Fruit fly (Drosophila melanogaster): ENCODE measurements around the gene DIP-delta.

DIP-delta gene

dm6 chr3L:5385762-5386161 is 38.1 kb upstream of the DIP-delta start:
- no peak for TF ChIP-seq CG2875 (GFP tag; optimal IDR thresholded peaks at IDR 0.05)
- peak; percentile 68 for TF ChIP-seq Drgx (GFP tag; IDR thresholded peaks at IDR 0.05)
- peak; percentile 34; the same call in 1 of the 3 replicates for TF ChIP-seq Aef1 (GFP tag; IDR thresholded peaks at IDR 0.05)
- TF ChIP-seq CG18599 (GFP tag; optimal IDR thresholded peaks at IDR 0.05), result peak; percentile 27
- TF ChIP-seq klu (GFP tag; IDR thresholded peaks at IDR 0.05), result no peak
- peak; percentile 46 for TF ChIP-seq CG11504 (tag; optimal IDR thresholded peaks at IDR 0.05)
- TF ChIP-seq D19B (GFP tag; optimal IDR thresholded peaks at IDR 0.05), result no peak
- TF ChIP-seq fd96Cb (tag; optimal IDR thresholded peaks at IDR 0.05), result peak; percentile 18
- peak; percentile 37 for TF ChIP-seq lab (GFP tag; optimal IDR thresholded peaks at IDR 0.05)
- TF ChIP-seq slou (GFP tag; optimal IDR thresholded peaks at IDR 0.05), result no peak
- 0 out of 2 replicates have a peak, but pooled peaks have one; percentile 6 for TF ChIP-seq lmd (GFP tag; IDR thresholded peaks at IDR 0.05)
- TF ChIP-seq toy (GFP tag; IDR thresholded peaks at IDR 0.05), result no peak
- 0 out of 2 replicates have a peak, but pooled peaks have one; percentile 33 for TF ChIP-seq HLH3B (GFP tag; IDR thresholded peaks at IDR 0.05)

dm6 chr3L:5447087-5447486 is 23.2 kb downstream of the DIP-delta start:
- TF ChIP-seq CG8281 (tag; optimal IDR thresholded peaks at IDR 0.05), result peak; percentile 41
- TF ChIP-seq abd-A (tag; optimal IDR thresholded peaks at IDR 0.05), result peak; percentile 71
- TF ChIP-seq onecut (GFP tag; IDR thresholded peaks at IDR 0.05), result peak; percentile 60
- 0 out of 2 replicates have a peak, but pooled peaks have one; percentile 11 for TF ChIP-seq slbo (GFP tag; IDR thresholded peaks at IDR 0.05)
- TF ChIP-seq CG11093 (GFP tag; IDR thresholded peaks at IDR 0.05), result peak; percentile 38; the same call in 1 of the 3 replicates
- TF ChIP-seq ewg (GFP tag; optimal IDR thresholded peaks at IDR 0.05), result peak; percentile 75
- no peak for TF ChIP-seq tna (GFP tag; IDR thresholded peaks at IDR 0.05; ENCODE audit: partially characterized antibody)
- peak; percentile 61 for TF ChIP-seq Camta (GFP tag; optimal IDR thresholded peaks at IDR 0.05)
- TF ChIP-seq CG17385 (GFP tag; optimal IDR thresholded peaks at IDR 0.05), result peak; percentile 63
- no peak for TF ChIP-seq CG14860 (GFP tag; IDR thresholded peaks at IDR 0.05; ENCODE audit: partially characterized antibody)
- no peak for TF ChIP-seq Max (GFP tag; optimal IDR thresholded peaks at IDR 0.05)
- no peak for TF ChIP-seq corto (GFP tag; optimal IDR thresholded peaks at IDR 0.05)
- TF ChIP-seq Med (GFP tag), result peak; percentile 96
- TF ChIP-seq CG12744 (GFP tag; optimal IDR thresholded peaks at IDR 0.05), result no peak
- peak; percentile 28 for TF ChIP-seq tin (GFP tag; optimal IDR thresholded peaks at IDR 0.05)
- no peak for TF ChIP-seq CG9932 (GFP tag; IDR thresholded peaks at IDR 0.05)
- TF ChIP-seq zen (tag; optimal IDR thresholded peaks at IDR 0.05), result no peak
- TF ChIP-seq CG15479 (GFP tag; optimal IDR thresholded peaks at IDR 0.05), result no peak
- no peak for TF ChIP-seq gcm (GFP tag; optimal IDR thresholded peaks at IDR 0.05)
- TF ChIP-seq Nf-YC (tag; optimal IDR thresholded peaks at IDR 0.05), result no peak
- no peak for TF ChIP-seq Doc2 (GFP tag; IDR thresholded peaks at IDR 0.05)
- TF ChIP-seq CG5245 (GFP tag; optimal IDR thresholded peaks at IDR 0.05), result peak; percentile 45
- peak; percentile 42 for TF ChIP-seq CG9609 (GFP tag; optimal IDR thresholded peaks at IDR 0.05)
- TF ChIP-seq Ptx1 (GFP tag; IDR thresholded peaks at IDR 0.05), result no peak
- peak; percentile 43 for TF ChIP-seq tio (GFP tag; optimal IDR thresholded peaks at IDR 0.05)
- TF ChIP-seq nom (GFP tag; optimal IDR thresholded peaks at IDR 0.05), result no peak
- TF ChIP-seq gcm2 (GFP tag; optimal IDR thresholded peaks at IDR 0.05), result no peak
- TF ChIP-seq Gsc (GFP tag; IDR thresholded peaks at IDR 0.05), result no peak
- TF ChIP-seq Bgb (GFP tag; IDR thresholded peaks at IDR 0.05; ENCODE audit: partially characterized antibody), result no peak
- TF ChIP-seq CG3838 (GFP tag; optimal IDR thresholded peaks at IDR 0.05), result no peak
- peak; percentile 12 for TF ChIP-seq CG2120 (GFP tag; optimal IDR thresholded peaks at IDR 0.05)
- peak; percentile 87 for TF ChIP-seq CG12071 (GFP tag; optimal IDR thresholded peaks at IDR 0.05)
- no peak for TF ChIP-seq CG42726 (GFP tag; IDR thresholded peaks at IDR 0.05; ENCODE audit: partially characterized antibody)
- TF ChIP-seq CG2875 (GFP tag; optimal IDR thresholded peaks at IDR 0.05), result peak; percentile 85
- no peak for TF ChIP-seq ato (GFP tag; IDR thresholded peaks at IDR 0.05; ENCODE audit: partially characterized antibody)
- TF ChIP-seq CG14014 (GFP tag; IDR thresholded peaks at IDR 0.05), result 0 out of 2 replicates have a peak, but pooled peaks have one; percentile 56
- no peak for TF ChIP-seq tgo (GFP tag; IDR thresholded peaks at IDR 0.05)
- TF ChIP-seq Six4 (GFP tag; optimal IDR thresholded peaks at IDR 0.05), result peak; percentile 49

Data from whole organism, embryonic.